Worm (Caenorhabditis elegans): ENCODE results near the gene F26A1.1.

DNA sequence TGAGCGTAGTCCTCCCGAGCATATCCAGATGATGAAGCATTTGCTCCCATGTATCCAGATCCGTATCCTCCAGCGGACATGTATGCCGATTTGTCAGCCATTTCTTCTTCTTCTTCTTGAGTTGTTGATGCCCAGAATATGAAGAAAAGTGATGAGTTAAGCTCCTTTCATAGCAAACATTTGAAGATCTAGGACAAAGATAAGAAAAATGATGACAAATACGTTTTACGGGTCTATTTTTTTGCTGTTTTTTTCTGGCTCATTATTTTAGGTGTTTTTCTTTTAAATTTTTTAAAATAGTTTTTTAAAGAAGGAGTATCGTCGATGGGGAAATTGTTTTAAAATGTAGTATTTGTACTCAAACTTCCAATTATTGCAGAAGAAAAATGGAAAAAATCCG is 20.1 kb upstream of the F26A1.1 start, which contains the start of gene nspd-9:
- TF ChIP-seq syd-9 (tag; optimal IDR thresholded peaks at IDR 0.05) (no peak), sdc-2 (tag; optimal IDR thresholded peaks at IDR 0.05) (no peak), dmd-4 (tag; optimal IDR thresholded peaks at IDR 0.05; ENCODE audit: borderline replicate concordance) (no peak), ceh-34 (tag; optimal IDR thresholded peaks at IDR 0.05) (no peak), F13H6.1 (tag; optimal IDR thresholded peaks at IDR 0.05) (no peak), ama-1 (optimal IDR thresholded peaks at IDR 0.05) (no peak), pag-3 (tag; optimal IDR thresholded peaks at IDR 0.05; ENCODE audit: borderline replicate concordance) (no peak), elt-4 (tag; optimal IDR thresholded peaks at IDR 0.05) (no peak), zip-5 (tag; optimal IDR thresholded peaks at IDR 0.05) (no peak), Y22D7AL.16 (tag; optimal IDR thresholded peaks at IDR 0.05) (no peak), unc-3 (GFP tag; conservative IDR thresholded peaks at IDR 0.05) (no peak), unc-3 (tag; optimal IDR thresholded peaks at IDR 0.05) (no peak), elt-2 (tag; optimal IDR thresholded peaks at IDR 0.05) (no peak)
